Worm (Caenorhabditis elegans) whole organism, L3 larva: ENCODE measurements around the gene nhr-206.

Experiments used
- elt-1 ChIP-seq: fragments of 150-350 bp; optimal IDR thresholded peaks from 2 replicates; lab custom pipeline; 2014; ENCODE audit warnings: missing biosample characterization, missing genetic modification characterization
- elt-2 ChIP-seq: sonication (generic microtip); optimal IDR thresholded peaks from 2 replicates; lab custom pipeline; 2016; ENCODE audit warnings: missing genetic modification reagents, mild to moderate bottlenecking, missing genetic modification characterization, missing compliant biosample characterization
- elt-3 ChIP-seq, 3 experiments: fragments of 150-350 bp in 1 of 3; sonication (generic microtip) in 2 of 3; optimal IDR thresholded peaks; 2 replicates in 2 of 3; 4 replicates in 1 of 3; lab custom pipeline; 2014 to 2017; ENCODE audit warnings: missing biosample characterization in 3 of 3, missing genetic modification characterization in 3 of 3
- fkh-10 ChIP-seq: sonication (generic microtip); optimal IDR thresholded peaks from 2 replicates; lab custom pipeline; 2017; ENCODE audit warnings: missing biosample characterization, missing genetic modification reagents, missing genetic modification characterization
- fos-1 ChIP-seq: fragments of 150-350 bp; optimal IDR thresholded peaks from 2 replicates; lab custom pipeline; 2014; ENCODE audit warnings: missing biosample characterization, missing genetic modification characterization
- lin-39 ChIP-seq: fragments of 150-350 bp; optimal IDR thresholded peaks from 2 replicates; lab custom pipeline; 2018; ENCODE audit warnings: missing biosample characterization, missing genetic modification reagents, missing genetic modification characterization
- nhr-237 ChIP-seq: fragments of 150-350 bp; optimal IDR thresholded peaks from 2 replicates; lab custom pipeline; 2014; ENCODE audit warnings: missing biosample characterization, missing genetic modification characterization
- nhr-43 ChIP-seq: sonication (generic microtip); optimal IDR thresholded peaks from 2 replicates; lab custom pipeline; 2016; ENCODE audit warnings: mild to moderate bottlenecking, missing genetic modification characterization, missing compliant biosample characterization; ENCODE audit not compliant: poor library complexity, severe bottlenecking
- nhr-76 ChIP-seq: fragments of 150-350 bp; sonication (generic microtip); optimal IDR thresholded peaks from 5 replicates; lab custom pipeline; 2014; ENCODE audit warnings: missing biosample characterization, missing genetic modification characterization
- unc-62 ChIP-seq: fragments of 150-350 bp; sonication (generic microtip); optimal IDR thresholded peaks from 4 replicates; lab custom pipeline; 2014; ENCODE audit warnings: missing biosample characterization, missing genetic modification reagents, missing genetic modification characterization
- zag-1 ChIP-seq: fragments of 150-350 bp; optimal IDR thresholded peaks from 2 replicates; lab custom pipeline; 2014; ENCODE audit warnings: missing biosample characterization, missing genetic modification characterization
- ztf-11 ChIP-seq: fragments of 150-350 bp; optimal IDR thresholded peaks from 2 replicates; lab custom pipeline; 2014; ENCODE audit warnings: missing biosample characterization, missing genetic modification characterization

DNA sequence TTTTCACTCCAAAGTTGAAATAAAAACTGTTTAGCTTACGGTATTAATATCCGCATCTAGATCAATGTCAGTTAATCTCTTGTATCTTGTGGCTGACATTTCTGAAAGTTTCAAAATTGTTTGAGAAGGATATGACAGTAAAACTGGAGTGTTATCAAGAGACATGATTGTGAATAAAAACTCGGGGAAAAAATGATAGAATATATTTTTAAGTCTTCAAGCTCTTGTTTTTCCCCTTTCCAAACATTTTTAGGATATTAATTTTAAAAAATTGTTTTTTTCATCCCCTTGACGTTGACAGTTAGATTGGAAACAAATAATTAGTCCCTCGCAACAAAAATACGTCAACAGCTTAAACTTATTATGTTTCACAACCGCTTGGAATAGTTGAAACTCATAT, 16.9 kb upstream of the nhr-206 start, which contains the start of gene R07B7.6:
- TF ChIP-seq lin-39 (no peak), nhr-43 (tag; lab: Kevin White, UChicago) (no peak), fos-1 (no peak), elt-3 (tag; optimal IDR thresholded peaks at IDR 0.05; lab: Kevin White, UChicago) (no peak), zag-1 (tag; lab: Kevin White, UChicago) (no peak), elt-2 (no peak), nhr-237 (tag; lab: Kevin White, UChicago) (no peak), nhr-76 (tag; lab: Kevin White, UChicago) (no peak), elt-1 (tag; lab: Kevin White, UChicago) (no peak), ztf-11 (no peak), unc-62 (GFP tag; lab: Kevin White, UChicago) (no peak), fkh-10 (GFP tag; lab: Kevin White, UChicago) (no peak)
